Fruit fly (Drosophila melanogaster): ENCODE data around the gene CG4000.

The CG4000 gene

DNA sequence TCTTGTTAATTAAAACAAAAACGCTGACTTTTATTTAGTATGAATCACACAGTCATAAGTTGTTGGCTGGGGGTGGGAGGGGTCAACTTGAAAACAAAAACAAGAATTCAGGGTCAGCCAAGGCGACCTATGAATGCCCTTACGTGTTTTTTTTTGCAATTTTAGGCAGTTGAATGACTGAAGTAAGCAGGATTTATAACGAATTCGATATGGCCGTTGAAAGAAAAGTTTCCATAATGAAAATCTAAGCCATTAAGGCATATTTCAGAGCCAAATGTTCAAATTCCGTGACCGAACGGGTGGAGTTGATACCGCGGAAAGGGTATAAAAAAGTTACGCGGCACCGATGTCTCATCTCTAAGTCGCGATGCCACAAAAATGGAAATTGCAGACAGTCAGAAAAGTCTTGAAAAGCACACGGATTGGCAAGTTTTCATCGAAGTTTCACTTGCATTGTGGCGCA, 43.1 kb downstream of the CG4000 start:
- TF ChIP-seq Dll (optimal IDR thresholded peaks at IDR 0.05) (no peak), pan (optimal IDR thresholded peaks at IDR 0.05) (no peak), EcR (GFP tag; optimal IDR thresholded peaks at IDR 0.05) (no peak), psq (optimal IDR thresholded peaks at IDR 0.05) (no peak), CG8478 (optimal IDR thresholded peaks at IDR 0.05) (no peak), usp (GFP tag; optimal IDR thresholded peaks at IDR 0.05) (no peak)

Measured in whole organism.